Fruit fly (Drosophila melanogaster) whole organism, embryonic: ENCODE results near the gene AnxB9.

ENCODE experiments used
- Atf-2 ChIP-seq: fragments of 200-800 bp; sonication (Bioruptor generic); optimal IDR thresholded peaks from 2 replicates; lab custom pipeline; 2016; ENCODE audit warnings: missing biosample characterization, missing genetic modification characterization
- Bgb ChIP-seq: fragments of 200-800 bp; sonication (Bioruptor generic); IDR thresholded peaks from 2 replicates; pipeline ENCODE4 v1.3.6; 2022; ENCODE audit warnings: missing biosample characterization, missing genetic modification characterization; ENCODE audit not compliant: partially characterized antibody
- CG10267 ChIP-seq: fragments of 200-800 bp; sonication (Bioruptor generic); optimal IDR thresholded peaks from 2 replicates; lab custom pipeline; 2018; ENCODE audit warnings: missing biosample characterization, mild to moderate bottlenecking, missing genetic modification characterization, moderate library complexity
- CG12219 ChIP-seq: fragments of 200-800 bp; sonication (Bioruptor generic); optimal IDR thresholded peaks from 3 replicates; lab custom pipeline; 2018; ENCODE audit warnings: missing biosample characterization, mild to moderate bottlenecking, missing genetic modification characterization
- CG14710 ChIP-seq: fragments of 200-800 bp; sonication (Bioruptor generic); optimal IDR thresholded peaks from 3 replicates; lab custom pipeline; 2019; ENCODE audit warnings: missing biosample characterization, mild to moderate bottlenecking, missing genetic modification characterization, moderate library complexity
- CG14860 ChIP-seq: fragments of 200-800 bp; sonication (Bioruptor generic); IDR thresholded peaks from 3 replicates; pipeline ENCODE4 v1.3.6; 2022; ENCODE audit warnings: missing biosample characterization, missing genetic modification characterization; ENCODE audit not compliant: partially characterized antibody
- CG1602 ChIP-seq: fragments of 200-800 bp; sonication (Bioruptor generic); optimal IDR thresholded peaks from 3 replicates; lab custom pipeline; 2016; ENCODE audit warnings: missing biosample characterization, missing genetic modification characterization
- CG1603 ChIP-seq: fragments of 200-800 bp; sonication (Bioruptor generic); optimal IDR thresholded peaks from 2 replicates; lab custom pipeline; 2019; ENCODE audit warnings: missing biosample characterization, mild to moderate bottlenecking, missing genetic modification characterization, moderate library complexity
- CG17829 ChIP-seq: fragments of 200-800 bp; optimal IDR thresholded peaks from 2 replicates; lab custom pipeline; 2019; ENCODE audit warnings: missing biosample characterization, mild to moderate bottlenecking, missing genetic modification characterization, moderate library complexity
- CG30403 ChIP-seq: fragments of 200-800 bp; sonication (Bioruptor generic); optimal IDR thresholded peaks from 3 replicates; lab custom pipeline; 2016; ENCODE audit warnings: missing biosample characterization, missing genetic modification characterization
- CG31224 ChIP-seq: fragments of 200-800 bp; sonication (Bioruptor generic); IDR thresholded peaks from 2 replicates; pipeline ENCODE4 v1.3.6; 2022; ENCODE audit warnings: missing biosample characterization, missing genetic modification characterization
- CG31441 ChIP-seq: fragments of 200-800 bp; sonication (Bioruptor generic); IDR thresholded peaks from 2 replicates; pipeline ENCODE4 v1.3.6; 2022; ENCODE audit warnings: missing biosample characterization, missing genetic modification characterization
- CG4360 ChIP-seq: fragments of 200-800 bp; sonication (Bioruptor generic); IDR thresholded peaks from 2 replicates; pipeline ENCODE4 v1.3.6; 2022; ENCODE audit warnings: missing biosample characterization, missing genetic modification characterization
- CG4617 ChIP-seq: fragments of 200-800 bp; sonication (Bioruptor generic); optimal IDR thresholded peaks from 3 replicates; lab custom pipeline; 2016; ENCODE audit warnings: missing biosample characterization, missing genetic modification characterization, borderline replicate concordance
- CG4820 ChIP-seq: fragments of 200-800 bp; sonication (Bioruptor generic); optimal IDR thresholded peaks from 3 replicates; lab custom pipeline; 2016; ENCODE audit warnings: missing biosample characterization, missing genetic modification characterization
- CG7556 ChIP-seq: fragments of 200-800 bp; sonication (Bioruptor generic); optimal IDR thresholded peaks from 2 replicates; lab custom pipeline; 2017; ENCODE audit warnings: missing biosample characterization, mild to moderate bottlenecking, missing genetic modification characterization
- CG7963 ChIP-seq: fragments of 200-800 bp; sonication (Bioruptor generic); IDR thresholded peaks from 3 replicates; pipeline ENCODE4 v1.3.6; 2022; ENCODE audit warnings: missing biosample characterization, missing genetic modification characterization; ENCODE audit not compliant: partially characterized antibody
- CG8359 ChIP-seq: fragments of 200-800 bp; sonication (Bioruptor generic); optimal IDR thresholded peaks from 2 replicates; lab custom pipeline; 2017; ENCODE audit warnings: missing biosample characterization, mild to moderate bottlenecking, missing genetic modification characterization, borderline replicate concordance
- CG9797 ChIP-seq: fragments of 200-800 bp; sonication (Bioruptor generic); optimal IDR thresholded peaks from 3 replicates; lab custom pipeline; 2018; ENCODE audit warnings: missing biosample characterization, mild to moderate bottlenecking, missing genetic modification characterization
- CG9817 ChIP-seq: fragments of 200-800 bp; sonication (Bioruptor generic); optimal IDR thresholded peaks from 2 replicates; lab custom pipeline; 2018; ENCODE audit warnings: missing biosample characterization, mild to moderate bottlenecking, missing genetic modification characterization, moderate library complexity
- Dll ChIP-seq: fragments of 200-800 bp; sonication (Bioruptor generic); IDR thresholded peaks from 4 replicates; pipeline ENCODE4 v1.3.6; 2022; ENCODE audit warnings: missing biosample characterization, missing genetic modification characterization; ENCODE audit not compliant: partially characterized antibody
- Dp ChIP-seq: fragments of 200-800 bp; sonication (Bioruptor generic); optimal IDR thresholded peaks from 2 replicates; lab custom pipeline; 2018; ENCODE audit warnings: missing biosample characterization, mild to moderate bottlenecking, missing genetic modification characterization, moderate library complexity
- Gug ChIP-seq: fragments of 200-800 bp; sonication (Bioruptor generic); IDR thresholded peaks from 4 replicates; pipeline ENCODE4 v1.3.6; 2022; ENCODE audit warnings: missing biosample characterization, missing genetic modification characterization
- Med ChIP-seq: fragments of 200-800 bp; sonication (Bioruptor generic); peaks from one replicate; lab custom pipeline; 2016; ENCODE audit warnings: missing biosample characterization, missing genetic modification characterization, mild to moderate bottlenecking, inconsistent platforms, moderate library complexity
- Meics ChIP-seq: fragments of 200-800 bp; sonication (Bioruptor generic); optimal IDR thresholded peaks from 2 replicates; lab custom pipeline; 2017; ENCODE audit warnings: missing biosample characterization, mild to moderate bottlenecking, missing genetic modification characterization
- Nf-YB ChIP-seq: fragments of 200-800 bp; sonication (Bioruptor generic); optimal IDR thresholded peaks from 3 replicates; lab custom pipeline; 2019; ENCODE audit warnings: missing biosample characterization, mild to moderate bottlenecking, missing genetic modification characterization, moderate library complexity
- Opbp ChIP-seq: fragments of 200-800 bp; sonication (Bioruptor generic); IDR thresholded peaks from 3 replicates; pipeline ENCODE4 v1.3.6; 2022; ENCODE audit warnings: missing biosample characterization, missing genetic modification characterization; ENCODE audit not compliant: partially characterized antibody
- Sox102F ChIP-seq: fragments of 200-800 bp; sonication (Bioruptor generic); optimal IDR thresholded peaks from 2 replicates; lab custom pipeline; 2018; ENCODE audit warnings: missing biosample characterization, mild to moderate bottlenecking, missing genetic modification characterization, moderate library complexity
- amos ChIP-seq: fragments of 200-800 bp; sonication (Bioruptor generic); IDR thresholded peaks from 2 replicates; pipeline ENCODE4 v1.3.6; 2022; ENCODE audit warnings: missing biosample characterization, missing genetic modification characterization; ENCODE audit not compliant: partially characterized antibody
- cato ChIP-seq: fragments of 200-800 bp; sonication (Bioruptor generic); optimal IDR thresholded peaks from 2 replicates; lab custom pipeline; 2016; ENCODE audit warnings: missing biosample characterization, missing genetic modification characterization, borderline replicate concordance
- caup ChIP-seq: fragments of 200-800 bp; sonication (Bioruptor generic); optimal IDR thresholded peaks from 3 replicates; lab custom pipeline; 2017; ENCODE audit warnings: missing biosample characterization, mild to moderate bottlenecking, missing genetic modification characterization, moderate library complexity; ENCODE audit not compliant: severe bottlenecking
- chinmo ChIP-seq: fragments of 200-800 bp; sonication (Bioruptor generic); IDR thresholded peaks from 4 replicates; pipeline ENCODE4 v1.3.6; 2022; ENCODE audit warnings: missing biosample characterization, missing genetic modification characterization; ENCODE audit not compliant: partially characterized antibody
- dati ChIP-seq: fragments of 200-800 bp; sonication (Bioruptor generic); IDR thresholded peaks from 2 replicates; pipeline ENCODE4 v1.3.6; 2022; ENCODE audit warnings: missing biosample characterization, missing genetic modification characterization
- dysf ChIP-seq: fragments of 200-800 bp; sonication (Bioruptor generic); IDR thresholded peaks from 3 replicates; pipeline ENCODE4 v1.3.6; 2022; ENCODE audit warnings: missing biosample characterization, missing genetic modification characterization
- gce ChIP-seq: fragments of 200-800 bp; sonication (Bioruptor generic); IDR thresholded peaks from 3 replicates; pipeline ENCODE4 v1.3.6; 2022; ENCODE audit warnings: missing biosample characterization, missing genetic modification characterization
- jumu ChIP-seq: fragments of 200-800 bp; sonication (Bioruptor generic); optimal IDR thresholded peaks from 3 replicates; lab custom pipeline; 2016; ENCODE audit warnings: missing biosample characterization, missing genetic modification characterization
- maf-S ChIP-seq: fragments of 200-800 bp; sonication (Bioruptor generic); optimal IDR thresholded peaks from 2 replicates; lab custom pipeline; 2016; ENCODE audit warnings: missing biosample characterization, missing genetic modification characterization
- onecut ChIP-seq: fragments of 200-800 bp; sonication (Bioruptor generic); IDR thresholded peaks from 2 replicates; pipeline ENCODE4 v1.3.6; 2022; ENCODE audit warnings: missing biosample characterization, missing genetic modification characterization
- pho ChIP-seq: fragments of 200-800 bp; sonication (Bioruptor generic); optimal IDR thresholded peaks from 2 replicates; lab custom pipeline; 2016; ENCODE audit warnings: missing biosample characterization, missing genetic modification characterization
- prd ChIP-seq, 3 experiments: fragments of >200 bp in 2 of 3; fragments of 200-800 bp in 1 of 3; sonication (Bioruptor generic) in 1 of 3; optimal IDR thresholded peaks in 2 of 3; IDR thresholded peaks in 1 of 3; 2 replicates in 2 of 3; 3 replicates in 1 of 3; pipeline versions ENCODE4 v1.3.6 to Lab custom; 2017 to 2022; ENCODE audit warnings: missing biosample characterization in 1 of 3, missing genetic modification characterization in 1 of 3
- pros ChIP-seq: fragments of 200-800 bp; sonication (Bioruptor generic); optimal IDR thresholded peaks from 3 replicates; lab custom pipeline; 2019; ENCODE audit warnings: missing biosample characterization, mild to moderate bottlenecking, missing genetic modification characterization, moderate library complexity
- pum ChIP-seq: fragments of 200-800 bp; sonication (Bioruptor generic); optimal IDR thresholded peaks from 2 replicates; lab custom pipeline; 2016; ENCODE audit warnings: missing biosample characterization, missing genetic modification characterization
- rib ChIP-seq: fragments of 200-800 bp; sonication (Bioruptor generic); IDR thresholded peaks from 2 replicates; pipeline ENCODE4 v1.3.6; 2022; ENCODE audit warnings: missing biosample characterization, missing genetic modification characterization
- sisA ChIP-seq: fragments of 200-800 bp; sonication (Bioruptor generic); IDR thresholded peaks from 2 replicates; pipeline ENCODE4 v1.3.6; 2022; ENCODE audit warnings: missing biosample characterization, missing genetic modification characterization
- slou ChIP-seq: fragments of 200-800 bp; sonication (Bioruptor generic); optimal IDR thresholded peaks from 3 replicates; lab custom pipeline; 2016; ENCODE audit warnings: missing biosample characterization, missing genetic modification characterization
- sob ChIP-seq: fragments of 200-800 bp; sonication (Bioruptor generic); IDR thresholded peaks from 2 replicates; pipeline ENCODE4 v1.3.6; 2022; ENCODE audit warnings: missing biosample characterization, missing genetic modification characterization
- unc-4 ChIP-seq: fragments of 200-800 bp; sonication (Bioruptor generic); IDR thresholded peaks from 2 replicates; pipeline ENCODE4 v1.3.6; 2022; ENCODE audit warnings: missing biosample characterization, missing genetic modification characterization; ENCODE audit not compliant: partially characterized antibody

Gene AnxB9

DNA sequence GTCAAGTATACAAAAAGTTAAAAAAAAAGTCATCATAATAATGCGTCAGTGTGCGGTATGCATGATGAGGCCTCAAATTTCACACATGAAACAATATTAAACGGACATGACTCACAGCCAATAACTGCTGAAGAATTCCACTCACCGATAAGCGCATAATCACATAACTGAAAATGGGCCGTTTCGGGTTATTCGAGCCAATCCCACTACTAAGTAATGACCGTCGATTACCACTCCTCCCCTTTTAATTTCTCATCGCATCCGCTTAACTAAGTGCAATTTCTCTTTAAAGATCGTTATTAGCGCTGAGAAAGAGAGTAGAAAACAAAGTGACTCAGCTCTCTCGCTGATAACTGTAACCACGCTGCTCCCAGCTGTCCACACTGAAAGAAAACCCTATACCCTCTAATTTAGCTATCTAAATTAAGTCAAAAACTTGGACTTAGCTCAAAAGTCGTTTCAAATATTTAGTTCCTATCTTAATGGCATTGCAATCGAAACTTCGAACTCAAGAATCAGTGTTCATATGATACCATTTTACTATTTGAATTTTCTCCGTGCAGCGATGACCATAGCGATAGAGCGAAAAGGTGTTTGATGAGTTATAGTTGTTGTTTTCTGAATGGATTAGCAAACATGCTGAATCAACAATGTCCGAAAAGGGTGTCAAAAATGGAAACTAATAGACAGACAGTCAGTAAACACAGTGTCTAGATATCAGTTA lies 47.9 kb downstream of the AnxB9 start (continued):
- TF ChIP-seq CG9817 (peak; percentile 74), CG17829 (tag; lab: Kevin White, UChicago) (peak; percentile 87), CG7556 (peak; percentile 85), Meics (GFP tag; lab: Kevin White, UChicago) (peak; percentile 51), amos (no peak), slou (GFP tag; lab: Kevin White, UChicago) (peak; percentile 74), pum (peak; percentile 86), CG31224 (GFP tag; lab: Robert Waterston, UW) (peak; percentile 75), jumu (peak; percentile 90), CG12219 (GFP tag; lab: Kevin White, UChicago) (peak; percentile 90), CG4360 (GFP tag; lab: Robert Waterston, UW) (peak; percentile 51), CG1602 (GFP tag; lab: Kevin White, UChicago) (peak; percentile 75), dati (GFP tag; lab: Robert Waterston, UW) (peak; percentile 77), pho (GFP tag; lab: Kevin White, UChicago) (peak; percentile 86), CG1603 (tag; lab: Kevin White, UChicago) (peak; percentile 93), rib (GFP tag; lab: Robert Waterston, UW) (peak; percentile 49; the same call in 1 of the 2 replicates), gce (GFP tag; lab: Robert Waterston, UW) (peak; percentile 89), unc-4 (no peak), maf-S (GFP tag; lab: Kevin White, UChicago) (peak; percentile 85), CG8359 (peak; percentile 57), Opbp (no peak), CG30403 (GFP tag; lab: Kevin White, UChicago) (peak; percentile 87), CG31441 (GFP tag; lab: Robert Waterston, UW) (peak; percentile 87), dysf (peak; percentile 89), sisA (GFP tag; lab: Robert Waterston, UW) (peak; percentile 80), CG9797 (GFP tag; lab: Kevin White, UChicago) (no peak), Dll (no peak), CG4617 (GFP tag; lab: Kevin White, UChicago) (peak; percentile 66), pros (GFP tag; lab: Kevin White, UChicago) (no peak), caup (GFP tag; lab: Kevin White, UChicago) (peak; percentile 89), onecut (GFP tag; lab: Robert Waterston, UW) (peak; percentile 74), Bgb (GFP tag; lab: Robert Waterston, UW) (no peak), CG4820 (GFP tag; lab: Kevin White, UChicago) (peak; percentile 81), Med (GFP tag; lab: Kevin White, UChicago) (peak; percentile 99), Sox102F (GFP tag; lab: Kevin White, UChicago) (peak; percentile 92), sob (GFP tag; lab: Robert Waterston, UW) (peak; percentile 89), CG14860 (GFP tag; lab: Robert Waterston, UW) (no peak), CG10267 (peak; percentile 57), chinmo (GFP tag; lab: Robert Waterston, UW) (no peak), cato (GFP tag; lab: Kevin White, UChicago) (peak; percentile 73), CG7963 (no peak), Nf-YB (GFP tag; lab: Kevin White, UChicago) (peak; percentile 70), prd (optimal IDR thresholded peaks at IDR 0.05; lab: Kevin White, UChicago) (no peak), prd (GFP tag; IDR thresholded peaks at IDR 0.05; lab: Robert Waterston, UW) (peak; percentile 90), Gug (GFP tag; lab: Robert Waterston, UW) (peak; percentile 72; the same call in 3 of the 4 replicates), Atf-2 (GFP tag; lab: Kevin White, UChicago) (peak; percentile 90), Dp (GFP tag; lab: Kevin White, UChicago) (no peak), CG14710 (tag; lab: Kevin White, UChicago) (peak; percentile 78)
